Worm (Caenorhabditis elegans) whole organism, young adult: ENCODE measurements around the gene C39B5.6.

ENCODE experiments used
- B0035.1 ChIP-seq: sonication (generic microtip); optimal IDR thresholded peaks from 2 replicates; lab custom pipeline; 2016; ENCODE audit warnings: missing genetic modification characterization, mild to moderate bottlenecking, missing compliant biosample characterization, missing genotype, missing genetic modification reagents
- B0261.1 ChIP-seq: sonication (generic microtip); optimal IDR thresholded peaks from 2 replicates; lab custom pipeline; 2016; ENCODE audit warnings: mild to moderate bottlenecking, missing genetic modification characterization, moderate library complexity, missing compliant biosample characterization
- C06A6.2 ChIP-seq: fragments of 200-800 bp; sonication (Bioruptor generic); conservative IDR thresholded peaks from 2 replicates; pipeline ENCODE4 v1.3.6; 2022; ENCODE audit warnings: missing genetic modification characterization, missing compliant biosample characterization
- F10E7.11 ChIP-seq: sonication (generic microtip); optimal IDR thresholded peaks from 2 replicates; lab custom pipeline; 2017; ENCODE audit warnings: mild to moderate bottlenecking, missing genetic modification characterization, moderate library complexity, missing compliant biosample characterization
- F23B12.7 ChIP-seq: sonication (generic microtip); optimal IDR thresholded peaks from 2 replicates; lab custom pipeline; 2017; ENCODE audit warnings: missing genetic modification characterization, mild to moderate bottlenecking, missing compliant biosample characterization, antibody characterized with exemption, moderate library complexity; ENCODE audit not compliant: insufficient read depth
- F49E8.2 ChIP-seq: sonication (generic microtip); optimal IDR thresholded peaks from 3 replicates; lab custom pipeline; 2017; ENCODE audit warnings: missing genetic modification characterization, mild to moderate bottlenecking, missing compliant biosample characterization, antibody characterized with exemption, moderate library complexity; ENCODE audit not compliant: insufficient read depth
- F52B5.7 ChIP-seq: sonication (generic microtip); optimal IDR thresholded peaks from 2 replicates; lab custom pipeline; 2016; ENCODE audit warnings: mild to moderate bottlenecking, missing genetic modification characterization, missing compliant biosample characterization
- F55B11.4 ChIP-seq: sonication (generic microtip); optimal IDR thresholded peaks from 2 replicates; lab custom pipeline; 2016; ENCODE audit warnings: missing compliant biosample characterization, missing genetic modification characterization, borderline replicate concordance; ENCODE audit not compliant: insufficient read depth
- F57A8.1 ChIP-seq: fragments of 200-800 bp; sonication (Bioruptor generic); optimal IDR thresholded peaks from 2 replicates; lab custom pipeline; 2018; ENCODE audit warnings: mild to moderate bottlenecking, missing genetic modification characterization, moderate library complexity, missing compliant biosample characterization
- F57C9.4 ChIP-seq: sonication (generic microtip); optimal IDR thresholded peaks from 2 replicates; lab custom pipeline; 2017; ENCODE audit warnings: mild to moderate bottlenecking, missing genetic modification characterization, missing compliant biosample characterization
- T07F8.4 ChIP-seq: sonication (generic microtip); optimal IDR thresholded peaks from 2 replicates; lab custom pipeline; 2016; ENCODE audit warnings: mild to moderate bottlenecking, missing genetic modification characterization, moderate library complexity, missing compliant biosample characterization
- Y53F4B.3 ChIP-seq: fragments of 200-800 bp; sonication (Bioruptor generic); IDR thresholded peaks from 2 replicates; pipeline ENCODE4 v1.3.6; 2022; ENCODE audit warnings: missing genetic modification reagents, missing genetic modification characterization, missing compliant biosample characterization
- ZK185.1 ChIP-seq: sonication (generic microtip); optimal IDR thresholded peaks from 2 replicates; lab custom pipeline; 2016; ENCODE audit warnings: mild to moderate bottlenecking, missing genetic modification characterization, missing compliant biosample characterization; ENCODE audit not compliant: poor library complexity, severe bottlenecking
- athp-1 ChIP-seq: sonication (generic microtip); optimal IDR thresholded peaks from 2 replicates; lab custom pipeline; 2017; ENCODE audit warnings: mild to moderate bottlenecking, missing genetic modification characterization, missing compliant biosample characterization
- attf-3 ChIP-seq: fragments of 200-800 bp; sonication (Bioruptor generic); conservative IDR thresholded peaks from 2 replicates; pipeline ENCODE4 v1.3.6; 2022; ENCODE audit warnings: missing genetic modification reagents, missing genetic modification characterization, missing compliant biosample characterization
- bed-1 ChIP-seq: fragments of 200-800 bp; sonication (Bioruptor generic); IDR thresholded peaks from 2 replicates; pipeline ENCODE4 v1.3.6; 2022; ENCODE audit warnings: missing genetic modification reagents, missing genetic modification characterization, missing compliant biosample characterization
- ceh-27 ChIP-seq: fragments of 200-800 bp; sonication (Bioruptor generic); optimal IDR thresholded peaks from 2 replicates; lab custom pipeline; 2018; ENCODE audit warnings: mild to moderate bottlenecking, missing genetic modification characterization, moderate library complexity, missing compliant biosample characterization
- ceh-40 ChIP-seq: fragments of 200-800 bp; sonication (Bioruptor generic); IDR thresholded peaks from 2 replicates; pipeline ENCODE4 v1.3.6; 2022; ENCODE audit warnings: missing genetic modification characterization, missing compliant biosample characterization
- ceh-58 ChIP-seq: fragments of 200-800 bp; sonication (Bioruptor generic); IDR thresholded peaks from 2 replicates; pipeline ENCODE4 v1.3.6; 2022; ENCODE audit warnings: missing genetic modification characterization, missing compliant biosample characterization
- chd-7 ChIP-seq: sonication (generic microtip); optimal IDR thresholded peaks from 2 replicates; lab custom pipeline; 2016; ENCODE audit warnings: mild to moderate bottlenecking, missing genetic modification characterization, moderate library complexity, missing compliant biosample characterization
- egrh-3 ChIP-seq: fragments of 200-800 bp; sonication (Bioruptor generic); IDR thresholded peaks from 2 replicates; pipeline ENCODE4 v1.3.6; 2022; ENCODE audit warnings: missing genetic modification reagents, missing genetic modification characterization, missing compliant biosample characterization
- ets-4 ChIP-seq: fragments of 200-800 bp; sonication (Bioruptor generic); optimal IDR thresholded peaks from 2 replicates; lab custom pipeline; 2018; ENCODE audit warnings: mild to moderate bottlenecking, missing genetic modification characterization, missing compliant biosample characterization
- him-1 ChIP-seq: sonication (generic microtip); optimal IDR thresholded peaks from 2 replicates; lab custom pipeline; 2016; ENCODE audit warnings: missing genotype, missing genetic modification reagents, missing genetic modification characterization, missing compliant biosample characterization
- hlh-12 ChIP-seq: sonication (generic microtip); optimal IDR thresholded peaks from 2 replicates; lab custom pipeline; 2016; ENCODE audit warnings: missing genetic modification characterization, missing compliant biosample characterization
- hrde-1 ChIP-seq: sonication (generic microtip); optimal IDR thresholded peaks from 2 replicates; lab custom pipeline; 2016; ENCODE audit warnings: missing genetic modification characterization, mild to moderate bottlenecking, missing compliant biosample characterization, moderate library complexity, missing genotype, missing genetic modification reagents, borderline replicate concordance
- hsf-1 ChIP-seq: fragments of 200-800 bp; sonication (Bioruptor generic); IDR thresholded peaks from 2 replicates; pipeline ENCODE4 v1.3.6; 2022; ENCODE audit warnings: missing genetic modification reagents, missing genetic modification characterization, missing compliant biosample characterization
- lag-1 ChIP-seq: fragments of 200-800 bp; sonication (Bioruptor generic); IDR thresholded peaks from 2 replicates; pipeline ENCODE4 v1.3.6; 2022; ENCODE audit warnings: missing genetic modification reagents, missing genetic modification characterization, missing compliant biosample characterization
- let-526 ChIP-seq: fragments of 200-800 bp; sonication (Bioruptor generic); IDR thresholded peaks from 2 replicates; pipeline ENCODE4 v1.3.6; 2022; ENCODE audit warnings: missing genetic modification reagents, missing genetic modification characterization, missing compliant biosample characterization
- mel-28 ChIP-seq: sonication (generic microtip); optimal IDR thresholded peaks from 2 replicates; lab custom pipeline; 2016; ENCODE audit warnings: borderline replicate concordance, mild to moderate bottlenecking, missing genetic modification characterization, missing compliant biosample characterization
- nfya-1 ChIP-seq: sonication (generic microtip); optimal IDR thresholded peaks from 2 replicates; lab custom pipeline; 2017; ENCODE audit warnings: antibody characterized with exemption, missing compliant biosample characterization, missing genetic modification characterization, borderline replicate concordance; ENCODE audit not compliant: insufficient read depth
- nhr-80 ChIP-seq: sonication (generic microtip); optimal IDR thresholded peaks from 2 replicates; lab custom pipeline; 2016; ENCODE audit warnings: missing genetic modification characterization, missing compliant biosample characterization
- repo-1 ChIP-seq: sonication (generic microtip); optimal IDR thresholded peaks from 2 replicates; lab custom pipeline; 2017; ENCODE audit warnings: mild to moderate bottlenecking, missing genetic modification characterization, missing compliant biosample characterization
- snpc-1.1 ChIP-seq: sonication (generic microtip); optimal IDR thresholded peaks from 2 replicates; lab custom pipeline; 2017; ENCODE audit warnings: missing genetic modification characterization, mild to moderate bottlenecking, missing compliant biosample characterization, antibody characterized with exemption, moderate library complexity, missing genotype, missing genetic modification reagents; ENCODE audit not compliant: insufficient read depth
- snpc-3.4 ChIP-seq: sonication (generic microtip); optimal IDR thresholded peaks from 2 replicates; lab custom pipeline; 2017; ENCODE audit warnings: missing genetic modification characterization, mild to moderate bottlenecking, missing compliant biosample characterization, antibody characterized with exemption, moderate library complexity, missing genotype, missing genetic modification reagents
- tbx-9 ChIP-seq: sonication (generic microtip); optimal IDR thresholded peaks from 2 replicates; lab custom pipeline; 2016; ENCODE audit warnings: borderline replicate concordance, missing genetic modification characterization, inconsistent platforms, missing compliant biosample characterization
- unc-130 ChIP-seq: sonication (generic microtip); optimal IDR thresholded peaks from 2 replicates; lab custom pipeline; 2016; ENCODE audit warnings: missing genetic modification reagents, missing genetic modification characterization, missing compliant biosample characterization
- xnd-1 ChIP-seq: sonication (generic microtip); optimal IDR thresholded peaks from 2 replicates; lab custom pipeline; 2016; ENCODE audit warnings: missing genotype, missing genetic modification reagents, missing genetic modification characterization, missing compliant biosample characterization
- zim-3 ChIP-seq: sonication (generic microtip); optimal IDR thresholded peaks from 2 replicates; lab custom pipeline; 2017; ENCODE audit warnings: mild to moderate bottlenecking, missing genetic modification characterization, moderate library complexity, missing compliant biosample characterization
- ztf-18 ChIP-seq: sonication (generic microtip); optimal IDR thresholded peaks from 2 replicates; lab custom pipeline; 2016; ENCODE audit warnings: missing genotype, mild to moderate bottlenecking, missing genetic modification characterization, missing compliant biosample characterization
- ztf-22 ChIP-seq: fragments of 200-800 bp; sonication (Bioruptor generic); optimal IDR thresholded peaks from 2 replicates; lab custom pipeline; 2018; ENCODE audit warnings: mild to moderate bottlenecking, missing genetic modification characterization, moderate library complexity, missing compliant biosample characterization
- ztf-28 ChIP-seq: fragments of 200-800 bp; sonication (Bioruptor generic); IDR thresholded peaks from 2 replicates; pipeline ENCODE4 v1.3.6; 2022; ENCODE audit warnings: missing genetic modification reagents, missing genetic modification characterization, missing compliant biosample characterization

Gene C39B5.6

DNA sequence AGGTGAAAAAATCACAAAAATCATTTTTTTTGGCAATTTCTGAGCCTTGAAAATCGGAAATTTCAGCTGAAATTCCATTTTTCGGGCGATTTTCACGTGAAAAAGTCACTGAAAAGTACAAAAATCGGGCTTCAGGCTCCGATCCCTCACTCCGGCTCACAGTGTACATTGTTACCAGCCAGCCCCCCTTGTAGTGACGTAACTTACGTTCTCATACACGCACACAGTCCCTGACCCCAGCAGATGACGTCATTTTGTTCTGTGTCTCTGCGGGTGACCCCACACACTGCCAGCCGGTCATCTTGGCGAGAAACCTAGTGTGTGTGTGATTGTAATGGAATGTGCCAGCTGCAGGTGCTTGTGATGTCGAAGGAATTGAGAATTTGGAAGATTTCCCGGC lies 38.7 kb upstream of the C39B5.6 start:
- no peak for TF ChIP-seq mel-28
- no peak for TF ChIP-seq F10E7.11 (tag; lab: Kevin White, UChicago)
- no peak for TF ChIP-seq B0035.1 (tag; lab: Kevin White, UChicago)
- no peak for TF ChIP-seq athp-1
- TF ChIP-seq F55B11.4 (tag; lab: Kevin White, UChicago), result no peak
- no peak for TF ChIP-seq him-1 (tag; lab: Kevin White, UChicago)
- TF ChIP-seq F52B5.7 (tag; lab: Kevin White, UChicago), result no peak
- no peak for TF ChIP-seq zim-3 (tag; lab: Kevin White, UChicago)
- no peak for TF ChIP-seq chd-7 (tag; lab: Kevin White, UChicago)
- TF ChIP-seq tbx-9 (tag; lab: Kevin White, UChicago), result no peak
- TF ChIP-seq nfya-1 (tag; lab: Kevin White, UChicago), result no peak
- no peak for TF ChIP-seq Y53F4B.3 (GFP tag; lab: Robert Waterston, UW)
- TF ChIP-seq hsf-1 (GFP tag; lab: Robert Waterston, UW), result no peak
- TF ChIP-seq C06A6.2 (GFP tag; lab: Robert Waterston, UW), result no peak
- TF ChIP-seq ceh-40 (GFP tag; lab: Robert Waterston, UW), result no peak
- TF ChIP-seq F57C9.4 (tag; lab: Kevin White, UChicago), result no peak

DNA sequence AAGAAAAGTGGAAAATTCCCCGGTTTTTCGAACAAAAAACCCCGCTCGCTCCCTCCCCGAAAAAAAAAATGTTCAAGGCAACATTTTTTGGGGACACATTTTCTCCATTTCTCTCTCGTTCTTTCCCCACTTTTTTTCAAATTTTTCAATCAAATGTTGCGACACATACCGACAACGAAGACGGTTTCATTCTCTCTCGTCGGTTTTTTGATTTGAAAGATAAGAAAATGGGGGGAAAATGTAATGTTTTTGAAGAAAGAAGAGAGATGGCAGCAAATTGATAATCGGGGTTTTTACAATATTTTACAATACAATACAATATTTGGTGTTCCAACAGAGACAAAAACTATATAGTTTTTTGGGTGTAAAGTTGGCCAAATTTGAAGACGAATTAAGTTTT lies 28.4 kb upstream of the C39B5.6 start:
- TF ChIP-seq him-1 (tag; lab: Kevin White, UChicago) (no peak), snpc-1.1 (no peak), attf-3 (GFP tag; lab: Robert Waterston, UW) (no peak), nhr-80 (tag; lab: Kevin White, UChicago) (peak; percentile 77), F23B12.7 (tag; lab: Kevin White, UChicago) (peak; percentile 84), ztf-22 (GFP tag; lab: Kevin White, UChicago) (no peak), lag-1 (GFP tag; lab: Robert Waterston, UW) (no peak)

DNA sequence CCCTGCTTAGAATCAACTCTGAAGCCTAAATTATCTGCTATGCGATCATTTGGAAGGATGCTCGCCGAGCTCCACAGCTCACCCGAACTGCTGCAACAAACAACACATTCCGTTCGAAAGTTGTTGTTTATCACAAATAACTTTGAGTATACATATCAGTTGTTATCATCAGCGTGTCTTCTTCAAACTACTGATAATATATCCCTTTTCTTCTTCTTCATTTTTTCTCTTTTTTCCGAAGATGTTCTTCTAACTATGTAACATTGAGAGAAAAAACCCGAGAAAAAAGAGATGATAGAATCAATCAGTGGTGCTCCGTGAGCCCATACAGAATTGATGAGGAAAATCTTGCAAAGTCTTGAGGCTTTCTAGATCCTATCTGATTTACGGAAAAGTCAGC lies 27.2 kb upstream of the C39B5.6 start:
- no peak for TF ChIP-seq F49E8.2
- TF ChIP-seq zim-3 (tag; lab: Kevin White, UChicago), result no peak
- no peak for TF ChIP-seq hlh-12

DNA sequence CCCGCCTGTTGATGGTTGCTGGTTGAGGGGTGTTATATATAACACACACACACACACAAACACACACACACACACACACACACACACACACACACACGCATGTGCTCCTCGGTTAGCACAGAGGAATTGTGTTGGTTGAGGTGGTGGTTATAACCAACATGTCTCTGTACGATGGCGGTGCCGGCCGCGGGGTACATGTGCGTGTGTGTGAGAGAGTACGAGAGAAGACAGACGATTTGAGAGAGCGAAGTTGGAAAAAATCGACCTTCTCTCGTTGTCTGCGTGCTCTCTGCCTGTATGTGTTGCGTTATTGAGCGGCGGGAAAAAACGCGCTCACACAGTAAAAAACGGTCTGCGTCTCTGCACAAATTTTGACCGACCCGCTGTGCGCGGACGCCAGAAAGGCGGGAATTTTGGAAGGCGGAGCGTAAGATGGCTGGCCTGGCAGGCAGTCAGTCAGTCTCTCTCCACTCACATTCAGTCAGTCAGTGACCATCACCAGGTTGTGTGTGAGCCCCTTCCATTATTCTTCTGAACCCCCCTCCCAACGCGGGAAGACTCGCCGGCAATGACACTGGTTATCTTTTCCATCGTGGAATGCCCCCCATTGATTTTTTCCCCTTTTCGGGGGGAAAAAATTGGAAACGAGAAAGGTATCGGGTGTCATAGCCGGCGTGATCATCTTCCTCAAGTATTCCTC lies 25.8 kb upstream of the C39B5.6 start:
- peak; percentile 63 for TF ChIP-seq egrh-3
- TF ChIP-seq hrde-1, result no peak
- no peak for TF ChIP-seq ets-4 (GFP tag; lab: Kevin White, UChicago)
- no peak for TF ChIP-seq ztf-28 (GFP tag; lab: Robert Waterston, UW)
- peak; percentile 23 for TF ChIP-seq unc-130
- TF ChIP-seq bed-1 (GFP tag; lab: Robert Waterston, UW), result no peak
- TF ChIP-seq athp-1, result no peak
- TF ChIP-seq repo-1 (tag; lab: Kevin White, UChicago), result no peak
- no peak for TF ChIP-seq let-526 (GFP tag; lab: Robert Waterston, UW)
- TF ChIP-seq ztf-18 (tag; lab: Kevin White, UChicago), result peak; percentile 54
- no peak for TF ChIP-seq ceh-58 (GFP tag; lab: Robert Waterston, UW)
- peak; percentile 63 for TF ChIP-seq ztf-22 (GFP tag; lab: Kevin White, UChicago)
- TF ChIP-seq ZK185.1, result no peak
- no peak for TF ChIP-seq snpc-3.4 (tag; lab: Kevin White, UChicago)
- TF ChIP-seq hlh-12, result no peak
- TF ChIP-seq C06A6.2 (GFP tag; lab: Robert Waterston, UW), result peak; percentile 36
- no peak for TF ChIP-seq F57A8.1 (GFP tag; lab: Kevin White, UChicago)
- no peak for TF ChIP-seq mel-28
- no peak for TF ChIP-seq B0261.1 (tag; lab: Kevin White, UChicago)
- no peak for TF ChIP-seq ceh-40 (GFP tag; lab: Robert Waterston, UW)
- peak; percentile 52 for TF ChIP-seq xnd-1 (tag; lab: Kevin White, UChicago)
- TF ChIP-seq ceh-27 (GFP tag; lab: Kevin White, UChicago), result peak; percentile 74
- TF ChIP-seq T07F8.4 (tag; lab: Kevin White, UChicago), result no peak
